Fruit fly (Drosophila melanogaster) Kc167 (cell line): ENCODE results near the gene CG42272.

Experiments used
- Myc ChIP-seq: fragments of >200 bp; optimal IDR thresholded peaks from 2 replicates; lab custom pipeline; 2017; ENCODE audit warnings: missing external identifiers
- Sin3A ChIP-seq: fragments of >200 bp; optimal IDR thresholded peaks from 2 replicates; lab custom pipeline; 2018; ENCODE audit warnings: missing external identifiers
- insv ChIP-seq: fragments of >200 bp; optimal IDR thresholded peaks from 3 replicates; lab custom pipeline; 2018; ENCODE audit warnings: missing external identifiers
- psq ChIP-seq: fragments of >200 bp; optimal IDR thresholded peaks from 2 replicates; lab custom pipeline; 2017; ENCODE audit warnings: missing external identifiers

- TF ChIP-seq insv = no peak
- TF ChIP-seq psq (lab: Kevin White, UChicago) = no peak
- no peak for TF ChIP-seq Sin3A (lab: Kevin White, UChicago)
- no peak for TF ChIP-seq Myc
Observed at dm6 chr3L:5828684-5829083, 25.9 kb downstream of the CG42272 start.
